Worm (Caenorhabditis elegans): Measurements from ENCODE around the gene F54B11.4.

ce11 chrX:13581820-13582219 lies 10.6 kb upstream of the F54B11.4 start, which contains the start of gene F54B11.10:
- no peak for TF ChIP-seq ets-4 (GFP tag; optimal IDR thresholded peaks at IDR 0.05)
- TF ChIP-seq pha-4 (tag; optimal IDR thresholded peaks at IDR 0.05), result no peak
- TF ChIP-seq let-607 (tag; optimal IDR thresholded peaks at IDR 0.05), result no peak
- TF ChIP-seq attf-3 (GFP tag; conservative IDR thresholded peaks at IDR 0.05), result no peak
- no peak for TF ChIP-seq dpl-1 (GFP tag; optimal IDR thresholded peaks at IDR 0.05)
- TF ChIP-seq nfya-1 (tag; optimal IDR thresholded peaks at IDR 0.05; ENCODE audit: borderline replicate concordance, insufficient read depth), result no peak
- TF ChIP-seq T26A5.8 (tag; optimal IDR thresholded peaks at IDR 0.05), result no peak
- TF ChIP-seq madf-8 (GFP tag; conservative IDR thresholded peaks at IDR 0.05), result no peak
- no peak for TF ChIP-seq F10E7.11 (tag; optimal IDR thresholded peaks at IDR 0.05)

Data from whole organism, young adult.